Fruit fly (Drosophila melanogaster): ENCODE results near the gene kmr.

The kmr gene

dm6 chr3R:13803892-13804710 is 89.1 kb downstream of the kmr start (continued):
- TF ChIP-seq pfk (GFP tag; optimal IDR thresholded peaks at IDR 0.05) (no peak), CkIIα-i1 (GFP tag; IDR thresholded peaks at IDR 0.05) (no peak), Opbp (GFP tag; IDR thresholded peaks at IDR 0.05; ENCODE audit: partially characterized antibody) (no peak), gcm (GFP tag; optimal IDR thresholded peaks at IDR 0.05) (no peak), run (tag; optimal IDR thresholded peaks at IDR 0.05) (no peak), ase (GFP tag; IDR thresholded peaks at IDR 0.05) (no peak), grn (GFP tag; optimal IDR thresholded peaks at IDR 0.05) (no peak), CG14667 (GFP tag; IDR thresholded peaks at IDR 0.05) (no peak), CG12391 (tag; optimal IDR thresholded peaks at IDR 0.05) (peak; percentile 28), CG3163 (GFP tag; optimal IDR thresholded peaks at IDR 0.05) (no peak), insv (GFP tag; optimal IDR thresholded peaks at IDR 0.05) (no peak), E2f1 (GFP tag; IDR thresholded peaks at IDR 0.05) (no peak), CG10274 (GFP tag; optimal IDR thresholded peaks at IDR 0.05) (no peak), Vsx1 (GFP tag; optimal IDR thresholded peaks at IDR 0.05) (no peak), CG30431 (GFP tag; optimal IDR thresholded peaks at IDR 0.05) (no peak), CG18599 (GFP tag; optimal IDR thresholded peaks at IDR 0.05) (peak; percentile 70), CG18262 (tag; optimal IDR thresholded peaks at IDR 0.05) (peak; percentile 70), schlank (tag; optimal IDR thresholded peaks at IDR 0.05) (no peak), CG11723 (GFP tag; optimal IDR thresholded peaks at IDR 0.05) (no peak), Atf6 (GFP tag; IDR thresholded peaks at IDR 0.05) (0 out of 2 replicates have a peak, but pooled peaks have one; percentile 29), usp (GFP tag; optimal IDR thresholded peaks at IDR 0.05) (no peak), CG7839 (tag; optimal IDR thresholded peaks at IDR 0.05) (peak; percentile 79), ash1 (GFP tag; optimal IDR thresholded peaks at IDR 0.05) (no peak), CG13424 (tag; optimal IDR thresholded peaks at IDR 0.05) (peak; percentile 51), Fer1 (GFP tag; optimal IDR thresholded peaks at IDR 0.05) (peak; percentile 54), CG42726 (GFP tag; IDR thresholded peaks at IDR 0.05; ENCODE audit: partially characterized antibody) (peak; percentile 37; the same call in 1 of the 2 replicates), zen (tag; optimal IDR thresholded peaks at IDR 0.05) (no peak), chinmo (GFP tag; IDR thresholded peaks at IDR 0.05; ENCODE audit: partially characterized antibody) (no peak), CG17328 (GFP tag; IDR thresholded peaks at IDR 0.05) (no peak), Six4 (GFP tag; optimal IDR thresholded peaks at IDR 0.05) (no peak), CG31441 (GFP tag; IDR thresholded peaks at IDR 0.05) (no peak; the same call in 1 of the 2 replicates), YL-1 (GFP tag; optimal IDR thresholded peaks at IDR 0.05) (no peak), croc (GFP tag; conservative IDR thresholded peaks at IDR 0.05) (no peak), esg (GFP tag; conservative IDR thresholded peaks at IDR 0.05) (no peak), CG3726 (GFP tag; IDR thresholded peaks at IDR 0.05) (no peak), ERR (GFP tag; optimal IDR thresholded peaks at IDR 0.05) (no peak), Kr (GFP tag; optimal IDR thresholded peaks at IDR 0.05) (no peak), Bteb2 (GFP tag; optimal IDR thresholded peaks at IDR 0.05) (no peak), luna (GFP tag; optimal IDR thresholded peaks at IDR 0.05) (no peak), dimm (GFP tag; IDR thresholded peaks at IDR 0.05) (no peak), Doc2 (GFP tag; IDR thresholded peaks at IDR 0.05) (no peak), CG13894 (tag; optimal IDR thresholded peaks at IDR 0.05) (no peak), CG13287 (GFP tag; IDR thresholded peaks at IDR 0.05; ENCODE audit: partially characterized antibody) (no peak; the same call in 1 of the 2 replicates), bowl (GFP tag; IDR thresholded peaks at IDR 0.05) (no peak), gro (GFP tag; optimal IDR thresholded peaks at IDR 0.05) (no peak), eve (GFP tag; optimal IDR thresholded peaks at IDR 0.05) (peak in 1 of 2 experiments; percentile 42), kah (GFP tag; optimal IDR thresholded peaks at IDR 0.05) (no peak), emc (GFP tag; optimal IDR thresholded peaks at IDR 0.05) (no peak), sob (GFP tag; IDR thresholded peaks at IDR 0.05) (no peak; the same call in 1 of the 2 replicates), danr (GFP tag; IDR thresholded peaks at IDR 0.05) (no peak)
